Worm (Caenorhabditis elegans) whole organism, L2 larva: ENCODE data around the gene mig-22.

ENCODE experiments used
- ama-1 ChIP-seq: fragments of 150-350 bp; optimal IDR thresholded peaks from 2 replicates; lab custom pipeline; 2018; ENCODE audit warnings: inconsistent platforms
- unc-62 ChIP-seq: fragments of 150-350 bp; optimal IDR thresholded peaks from 2 replicates; lab custom pipeline; 2014; ENCODE audit warnings: missing biosample characterization, missing genetic modification reagents, missing genetic modification characterization

- TF ChIP-seq unc-62 (GFP tag; lab: Kevin White, UChicago) (no peak), ama-1 (lab: Kevin White, UChicago) (no peak)
These were observed 40.1 kb upstream of the mig-22 start, which contains the start of gene F54F2.7 for ce11 chrIII:8807246-8807645.
